Worm (Caenorhabditis elegans): ENCODE results near the gene polq-1.

The polq-1 gene

ce11 chrIII:5757492-5758045 lies 45.4 kb downstream of the polq-1 start:
- TF ChIP-seq unc-42 (tag; optimal IDR thresholded peaks at IDR 0.05) (peak; percentile 23), ama-1 (optimal IDR thresholded peaks at IDR 0.05) (no peak)

- TF ChIP-seq ztf-16 (tag; optimal IDR thresholded peaks at IDR 0.05) (no peak), ceh-18 (tag; optimal IDR thresholded peaks at IDR 0.05) (no peak), hlh-13 (GFP tag; optimal IDR thresholded peaks at IDR 0.05) (peak; percentile 3), K02D7.2 (tag; optimal IDR thresholded peaks at IDR 0.05) (no peak), sdc-2 (tag; optimal IDR thresholded peaks at IDR 0.05) (no peak), unc-55 (GFP tag; optimal IDR thresholded peaks at IDR 0.05) (peak; percentile 36), sox-4 (tag; optimal IDR thresholded peaks at IDR 0.05) (no peak), pqm-1 (tag; optimal IDR thresholded peaks at IDR 0.05) (no peak), T23F11.4 (GFP tag; optimal IDR thresholded peaks at IDR 0.05) (no peak), hlh-15 (tag; optimal IDR thresholded peaks at IDR 0.05) (no peak), nfya-1 (tag; optimal IDR thresholded peaks at IDR 0.05) (peak; percentile 36)
These were observed 47.8 kb downstream of the polq-1 start, which contains the start of gene ida-1 for ce11 chrIII:5755204-5755603. ida-1 (plus strand) TSS chrIII:5755539.

ce11 chrIII:5750503-5750902 lies 52.5 kb downstream of the polq-1 start:
- no peak for TF ChIP-seq rnt-1 (tag; optimal IDR thresholded peaks at IDR 0.05)
- no peak for TF ChIP-seq C08G9.2 (tag; optimal IDR thresholded peaks at IDR 0.05)
- TF ChIP-seq tbx-2 (tag; optimal IDR thresholded peaks at IDR 0.05), result no peak
- no peak for TF ChIP-seq hlh-13 (GFP tag; optimal IDR thresholded peaks at IDR 0.05)
- no peak for TF ChIP-seq pat-9 (tag; optimal IDR thresholded peaks at IDR 0.05)
- TF ChIP-seq ztf-16 (tag; optimal IDR thresholded peaks at IDR 0.05), result no peak
- TF ChIP-seq ceh-14 (tag; optimal IDR thresholded peaks at IDR 0.05), result no peak
- TF ChIP-seq gmeb-2 (tag; optimal IDR thresholded peaks at IDR 0.05), result no peak
- no peak for TF ChIP-seq ceh-48 (tag; optimal IDR thresholded peaks at IDR 0.05)
- TF ChIP-seq lim-6 (tag; optimal IDR thresholded peaks at IDR 0.05), result no peak
- TF ChIP-seq fax-1 (tag; optimal IDR thresholded peaks at IDR 0.05), result no peak
- no peak for TF ChIP-seq unc-42 (tag; optimal IDR thresholded peaks at IDR 0.05)
- no peak for TF ChIP-seq hlh-30 (tag; optimal IDR thresholded peaks at IDR 0.05; ENCODE audit: insufficient read depth)
- no peak for TF ChIP-seq hlh-8 (tag; optimal IDR thresholded peaks at IDR 0.05)
- no peak for TF ChIP-seq pqm-1 (tag; optimal IDR thresholded peaks at IDR 0.05)

- TF ChIP-seq elt-4 (tag; optimal IDR thresholded peaks at IDR 0.05) (no peak), nhr-232 (tag; optimal IDR thresholded peaks at IDR 0.05) (no peak), ceh-2 (tag; optimal IDR thresholded peaks at IDR 0.05) (no peak), ceh-30 (tag; optimal IDR thresholded peaks at IDR 0.05) (no peak), ceh-34 (tag; optimal IDR thresholded peaks at IDR 0.05) (no peak), sox-4 (tag; optimal IDR thresholded peaks at IDR 0.05) (no peak), pqm-1 (tag; optimal IDR thresholded peaks at IDR 0.05) (no peak), unc-3 (GFP tag; conservative IDR thresholded peaks at IDR 0.05) (no peak), unc-3 (tag; optimal IDR thresholded peaks at IDR 0.05) (no peak), rnt-1 (tag; optimal IDR thresholded peaks at IDR 0.05) (no peak)
These were observed 54.6 kb downstream of the polq-1 start for ce11 chrIII:5748360-5748759.

- TF ChIP-seq hlh-15 (tag; optimal IDR thresholded peaks at IDR 0.05) (no peak), zip-5 (tag; optimal IDR thresholded peaks at IDR 0.05) (no peak), ref-2 (tag; optimal IDR thresholded peaks at IDR 0.05) (no peak), K02D7.2 (tag; optimal IDR thresholded peaks at IDR 0.05) (no peak), lim-6 (tag; optimal IDR thresholded peaks at IDR 0.05) (no peak)
These were observed 55.8 kb downstream of the polq-1 start, which contains the start of gene B0244.4 for ce11 chrIII:5747185-5747584. B0244.4 (plus strand) TSS chrIII:5747485.

- TF ChIP-seq pha-4 (tag; optimal IDR thresholded peaks at IDR 0.05) (no peak), hlh-8 (tag; optimal IDR thresholded peaks at IDR 0.05) (no peak), unc-42 (tag; optimal IDR thresholded peaks at IDR 0.05) (no peak), hlh-15 (tag; optimal IDR thresholded peaks at IDR 0.05) (no peak), ceh-24 (tag; optimal IDR thresholded peaks at IDR 0.05) (no peak), tbx-2 (tag; optimal IDR thresholded peaks at IDR 0.05) (no peak), ceh-30 (tag; optimal IDR thresholded peaks at IDR 0.05) (no peak), pag-3 (tag; optimal IDR thresholded peaks at IDR 0.05; ENCODE audit: borderline replicate concordance) (no peak), ceh-14 (tag; optimal IDR thresholded peaks at IDR 0.05) (no peak), ceh-18 (tag; optimal IDR thresholded peaks at IDR 0.05) (no peak), npax-4 (tag; optimal IDR thresholded peaks at IDR 0.05) (no peak), mec-3 (tag; optimal IDR thresholded peaks at IDR 0.05; ENCODE audit: borderline replicate concordance) (no peak), nhr-11 (tag; optimal IDR thresholded peaks at IDR 0.05) (no peak), unc-3 (GFP tag; conservative IDR thresholded peaks at IDR 0.05) (no peak), unc-3 (tag; optimal IDR thresholded peaks at IDR 0.05) (no peak), hlh-30 (tag; optimal IDR thresholded peaks at IDR 0.05; ENCODE audit: insufficient read depth) (no peak), syd-9 (tag; optimal IDR thresholded peaks at IDR 0.05) (no peak), dve-1 (tag; optimal IDR thresholded peaks at IDR 0.05) (no peak)
These were observed 58.4 kb downstream of the polq-1 start, which contains the start of gene B0244.5 for ce11 chrIII:5744579-5744978. B0244.5 (plus strand) TSS chrIII:5744879.

All from whole organism, late embryonic.